Worm (Caenorhabditis elegans) whole organism, late embryonic: ENCODE measurements around the gene ZK686.3.
A peak's percentile ranks its signal among the peaks of the same experiment; 100 is the strongest.

ENCODE experiments used
- C08G9.2 ChIP-seq: sonication (generic microtip); optimal IDR thresholded peaks from 2 replicates; lab custom pipeline; 2016; ENCODE audit warnings: mild to moderate bottlenecking, missing genetic modification characterization, moderate library complexity, missing compliant biosample characterization
- C38D4.7 ChIP-seq: fragments of 200-800 bp; sonication (Bioruptor generic); optimal IDR thresholded peaks from 2 replicates; lab custom pipeline; 2018; ENCODE audit warnings: mild to moderate bottlenecking, missing genetic modification characterization, moderate library complexity, missing compliant biosample characterization
- F13H6.1 ChIP-seq: sonication (generic microtip); optimal IDR thresholded peaks from 2 replicates; lab custom pipeline; 2016; ENCODE audit warnings: missing genetic modification characterization, missing compliant biosample characterization
- K09A11.1 ChIP-seq: sonication (generic microtip); optimal IDR thresholded peaks from 2 replicates; lab custom pipeline; 2017; ENCODE audit warnings: antibody characterized with exemption, mild to moderate bottlenecking, missing genetic modification characterization, missing compliant biosample characterization; ENCODE audit not compliant: insufficient read depth
- T23F11.4 ChIP-seq: fragments of 200-800 bp; sonication (Bioruptor generic); optimal IDR thresholded peaks from 2 replicates; lab custom pipeline; 2018; ENCODE audit warnings: mild to moderate bottlenecking, missing genetic modification characterization, missing compliant biosample characterization
- ahr-1 ChIP-seq: sonication (generic microtip); optimal IDR thresholded peaks from 2 replicates; lab custom pipeline; 2016; ENCODE audit warnings: missing genetic modification characterization, missing compliant biosample characterization
- ceh-14 ChIP-seq: sonication (generic microtip); optimal IDR thresholded peaks from 2 replicates; lab custom pipeline; 2016; ENCODE audit warnings: missing genotype, missing genetic modification characterization, missing compliant biosample characterization
- ceh-19 ChIP-seq: fragments of 200-800 bp; sonication (Bioruptor generic); optimal IDR thresholded peaks from 2 replicates; lab custom pipeline; 2018; ENCODE audit warnings: mild to moderate bottlenecking, missing genetic modification characterization, missing compliant biosample characterization
- ceh-22 ChIP-seq: sonication (generic microtip); optimal IDR thresholded peaks from 2 replicates; lab custom pipeline; 2017; ENCODE audit warnings: missing biosample characterization, missing genetic modification characterization
- ceh-24 ChIP-seq: sonication (generic microtip); optimal IDR thresholded peaks from 2 replicates; lab custom pipeline; 2016; ENCODE audit warnings: mild to moderate bottlenecking, missing genetic modification characterization, missing compliant biosample characterization
- ceh-30 ChIP-seq: fragments of 150-350 bp; optimal IDR thresholded peaks from 2 replicates; lab custom pipeline; 2014; ENCODE audit warnings: missing biosample characterization, missing genetic modification characterization
- ceh-31 ChIP-seq: sonication (generic microtip); optimal IDR thresholded peaks from 2 replicates; lab custom pipeline; 2016; ENCODE audit warnings: missing genetic modification characterization, missing compliant biosample characterization
- ceh-34 ChIP-seq: sonication (generic microtip); optimal IDR thresholded peaks from 2 replicates; lab custom pipeline; 2016; ENCODE audit warnings: mild to moderate bottlenecking, missing genetic modification characterization, missing compliant biosample characterization
- ceh-45 ChIP-seq: fragments of 200-800 bp; sonication (Bioruptor generic); IDR thresholded peaks from 2 replicates; pipeline ENCODE4 v1.3.6; 2022; ENCODE audit warnings: missing genetic modification reagents, missing genetic modification characterization, missing compliant biosample characterization
- ceh-48 ChIP-seq: sonication (generic microtip); optimal IDR thresholded peaks from 2 replicates; lab custom pipeline; 2016; ENCODE audit warnings: missing genetic modification characterization, inconsistent platforms, missing compliant biosample characterization
- ceh-6 ChIP-seq: fragments of 200-800 bp; sonication (Bioruptor generic); optimal IDR thresholded peaks from 2 replicates; lab custom pipeline; 2018; ENCODE audit warnings: mild to moderate bottlenecking, missing genetic modification characterization, missing compliant biosample characterization
- ceh-9 ChIP-seq: sonication (generic microtip); optimal IDR thresholded peaks from 2 replicates; lab custom pipeline; 2016; ENCODE audit warnings: mild to moderate bottlenecking, missing genetic modification characterization, inconsistent platforms, missing compliant biosample characterization
- che-1 ChIP-seq: sonication (generic microtip); optimal IDR thresholded peaks from 2 replicates; lab custom pipeline; 2016; ENCODE audit warnings: mild to moderate bottlenecking, missing genetic modification characterization, missing compliant biosample characterization
- dmd-4 ChIP-seq: sonication (generic microtip); optimal IDR thresholded peaks from 2 replicates; lab custom pipeline; 2016; ENCODE audit warnings: borderline replicate concordance, missing genetic modification characterization, missing compliant biosample characterization
- elt-2 ChIP-seq: sonication (generic microtip); optimal IDR thresholded peaks from 2 replicates; lab custom pipeline; 2016; ENCODE audit warnings: missing genetic modification reagents, missing genetic modification characterization, missing compliant biosample characterization
- ets-4 ChIP-seq: sonication (generic microtip); optimal IDR thresholded peaks from 2 replicates; lab custom pipeline; 2016; ENCODE audit warnings: missing genetic modification characterization, missing compliant biosample characterization
- eyg-1 ChIP-seq: sonication (generic microtip); optimal IDR thresholded peaks from 2 replicates; lab custom pipeline; 2016; ENCODE audit warnings: missing genotype, missing genetic modification characterization, missing compliant biosample characterization
- fax-1 ChIP-seq: sonication (generic microtip); optimal IDR thresholded peaks from 2 replicates; lab custom pipeline; 2016; ENCODE audit warnings: missing genotype, missing genetic modification characterization, missing compliant biosample characterization
- fkh-10 ChIP-seq: fragments of 150-350 bp; optimal IDR thresholded peaks from 2 replicates; lab custom pipeline; 2014; ENCODE audit warnings: missing biosample characterization, missing genetic modification reagents, missing genetic modification characterization
- fkh-6 ChIP-seq: sonication (generic microtip); optimal IDR thresholded peaks from 2 replicates; lab custom pipeline; 2016; ENCODE audit warnings: missing genetic modification characterization, missing compliant biosample characterization
- gmeb-2 ChIP-seq: sonication (generic microtip); optimal IDR thresholded peaks from 2 replicates; lab custom pipeline; 2016; ENCODE audit warnings: missing genetic modification characterization, inconsistent platforms, missing compliant biosample characterization
- hlh-13 ChIP-seq: fragments of 200-800 bp; sonication (Bioruptor generic); optimal IDR thresholded peaks from 2 replicates; lab custom pipeline; 2018; ENCODE audit warnings: mild to moderate bottlenecking, missing genetic modification characterization, missing compliant biosample characterization
- hlh-15 ChIP-seq: sonication (generic microtip); optimal IDR thresholded peaks from 2 replicates; lab custom pipeline; 2016; ENCODE audit warnings: missing genetic modification characterization, missing compliant biosample characterization
- hlh-8 ChIP-seq: sonication (generic microtip); optimal IDR thresholded peaks from 2 replicates; lab custom pipeline; 2016; ENCODE audit warnings: missing genotype, missing genetic modification characterization, missing compliant biosample characterization
- lin-11 ChIP-seq: fragments of 200-800 bp; sonication (Bioruptor generic); optimal IDR thresholded peaks from 2 replicates; lab custom pipeline; 2018; ENCODE audit warnings: mild to moderate bottlenecking, missing genetic modification characterization, missing compliant biosample characterization
- mec-3 ChIP-seq: sonication (generic microtip); optimal IDR thresholded peaks from 2 replicates; lab custom pipeline; 2016; ENCODE audit warnings: borderline replicate concordance, missing genetic modification characterization, missing compliant biosample characterization
- nfya-1 ChIP-seq: sonication (generic microtip); optimal IDR thresholded peaks from 2 replicates; lab custom pipeline; 2017; ENCODE audit warnings: missing genetic modification characterization, mild to moderate bottlenecking, missing compliant biosample characterization, antibody characterized with exemption, moderate library complexity
- nhr-232 ChIP-seq: sonication (generic microtip); optimal IDR thresholded peaks from 2 replicates; lab custom pipeline; 2016; ENCODE audit warnings: missing genetic modification characterization, missing compliant biosample characterization
- npax-4 ChIP-seq: sonication (generic microtip); optimal IDR thresholded peaks from 2 replicates; lab custom pipeline; 2016; ENCODE audit warnings: missing genetic modification characterization, missing compliant biosample characterization
- odd-2 ChIP-seq: sonication (generic microtip); optimal IDR thresholded peaks from 2 replicates; lab custom pipeline; 2017; ENCODE audit warnings: antibody characterized with exemption, mild to moderate bottlenecking, missing genetic modification characterization, missing compliant biosample characterization
- pag-3 ChIP-seq: sonication (generic microtip); optimal IDR thresholded peaks from 2 replicates; lab custom pipeline; 2016; ENCODE audit warnings: missing compliant biosample characterization, missing genetic modification characterization, borderline replicate concordance
- pax-1 ChIP-seq: fragments of 150-350 bp; optimal IDR thresholded peaks from 2 replicates; lab custom pipeline; 2014; ENCODE audit warnings: missing biosample characterization, missing genetic modification characterization
- pha-4 ChIP-seq: fragments of 150-350 bp; optimal IDR thresholded peaks from 2 replicates; lab custom pipeline; 2018; ENCODE audit warnings: missing biosample characterization, missing genetic modification reagents, missing genetic modification characterization
- pros-1 ChIP-seq: fragments of 150-350 bp; optimal IDR thresholded peaks from 2 replicates; lab custom pipeline; 2014; ENCODE audit warnings: missing biosample characterization, missing genetic modification reagents, missing genetic modification characterization
- ref-2 ChIP-seq: sonication (generic microtip); optimal IDR thresholded peaks from 2 replicates; lab custom pipeline; 2016; ENCODE audit warnings: missing genetic modification characterization, missing compliant biosample characterization
- rnt-1 ChIP-seq: sonication (generic microtip); optimal IDR thresholded peaks from 2 replicates; lab custom pipeline; 2016; ENCODE audit warnings: missing genetic modification characterization, missing compliant biosample characterization
- sdc-2 ChIP-seq: sonication (generic microtip); optimal IDR thresholded peaks from 2 replicates; lab custom pipeline; 2016; ENCODE audit warnings: missing genotype, missing genetic modification characterization, missing compliant biosample characterization
- syd-9 ChIP-seq: sonication (generic microtip); optimal IDR thresholded peaks from 2 replicates; lab custom pipeline; 2016; ENCODE audit warnings: mild to moderate bottlenecking, missing genetic modification characterization, moderate library complexity, missing compliant biosample characterization
- tbx-2 ChIP-seq: sonication (generic microtip); optimal IDR thresholded peaks from 2 replicates; lab custom pipeline; 2016; ENCODE audit warnings: missing genetic modification characterization, missing compliant biosample characterization
- tbx-7 ChIP-seq: sonication (generic microtip); optimal IDR thresholded peaks from 2 replicates; lab custom pipeline; 2016; ENCODE audit warnings: missing genotype, missing genetic modification characterization, missing compliant biosample characterization
- unc-3 ChIP-seq, 2 experiments: fragments of 200-800 bp in 1 of 2; sonication (Bioruptor generic) in 1 of 2; sonication (generic microtip) in 1 of 2; conservative IDR thresholded peaks in 1 of 2; optimal IDR thresholded peaks in 1 of 2; 2 replicates each; pipeline versions ENCODE4 v1.3.6 to Lab custom; 2016 to 2022; ENCODE audit warnings: missing compliant biosample characterization in 2 of 2, missing genetic modification characterization in 2 of 2, missing genetic modification reagents in 1 of 2
- unc-42 ChIP-seq: sonication (generic microtip); optimal IDR thresholded peaks from 2 replicates; lab custom pipeline; 2016; ENCODE audit warnings: missing genotype, missing genetic modification characterization, missing compliant biosample characterization
- unc-55 ChIP-seq: sonication (generic microtip); optimal IDR thresholded peaks from 2 replicates; lab custom pipeline; 2017; ENCODE audit warnings: missing biosample characterization, missing genetic modification reagents, missing genetic modification characterization
- unc-86 ChIP-seq: sonication (generic microtip); optimal IDR thresholded peaks from 2 replicates; lab custom pipeline; 2016; ENCODE audit warnings: missing genetic modification characterization, missing compliant biosample characterization

Gene ZK686.3

DNA sequence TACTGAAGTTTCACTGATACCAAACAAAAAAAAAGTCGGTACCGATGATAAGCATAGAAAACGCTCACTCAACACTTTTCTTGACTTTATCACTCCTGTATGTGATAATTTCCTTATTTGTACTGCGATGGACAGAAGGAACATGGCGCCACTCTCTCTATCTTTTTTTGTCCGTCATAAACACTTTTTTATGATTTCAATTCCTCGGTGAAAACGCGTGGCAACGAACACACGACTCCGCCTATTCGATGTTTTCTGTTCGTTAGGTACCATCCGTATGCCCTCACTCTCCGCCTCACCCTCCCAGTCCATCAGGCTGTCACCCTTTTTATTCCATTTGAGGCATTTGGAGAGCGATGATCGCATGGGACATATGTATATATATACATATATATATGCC is 38.5 kb downstream of the ZK686.3 start:
- TF ChIP-seq ceh-34 (tag; lab: Kevin White, UChicago), result no peak
- TF ChIP-seq odd-2 (tag; lab: Kevin White, UChicago), result no peak
- no peak for TF ChIP-seq ceh-19 (GFP tag; lab: Kevin White, UChicago)
- TF ChIP-seq dmd-4, result no peak
- no peak for TF ChIP-seq ceh-45 (GFP tag; lab: Robert Waterston, UW)
- no peak for TF ChIP-seq ceh-22 (tag; lab: Kevin White, UChicago)
- TF ChIP-seq unc-55, result no peak
- TF ChIP-seq C38D4.7 (GFP tag; lab: Kevin White, UChicago), result no peak
- TF ChIP-seq ahr-1 (tag; lab: Kevin White, UChicago), result no peak
- no peak for TF ChIP-seq ceh-31 (tag; lab: Kevin White, UChicago)
- TF ChIP-seq unc-86, result no peak
- TF ChIP-seq hlh-13 (GFP tag; lab: Kevin White, UChicago), result no peak
- no peak for TF ChIP-seq C08G9.2 (tag; lab: Kevin White, UChicago)
- TF ChIP-seq nfya-1 (tag; lab: Kevin White, UChicago), result no peak
- no peak for TF ChIP-seq ceh-14 (tag; lab: Kevin White, UChicago)
- no peak for TF ChIP-seq pag-3 (tag; lab: Kevin White, UChicago)
- no peak for TF ChIP-seq eyg-1 (tag; lab: Kevin White, UChicago)

DNA sequence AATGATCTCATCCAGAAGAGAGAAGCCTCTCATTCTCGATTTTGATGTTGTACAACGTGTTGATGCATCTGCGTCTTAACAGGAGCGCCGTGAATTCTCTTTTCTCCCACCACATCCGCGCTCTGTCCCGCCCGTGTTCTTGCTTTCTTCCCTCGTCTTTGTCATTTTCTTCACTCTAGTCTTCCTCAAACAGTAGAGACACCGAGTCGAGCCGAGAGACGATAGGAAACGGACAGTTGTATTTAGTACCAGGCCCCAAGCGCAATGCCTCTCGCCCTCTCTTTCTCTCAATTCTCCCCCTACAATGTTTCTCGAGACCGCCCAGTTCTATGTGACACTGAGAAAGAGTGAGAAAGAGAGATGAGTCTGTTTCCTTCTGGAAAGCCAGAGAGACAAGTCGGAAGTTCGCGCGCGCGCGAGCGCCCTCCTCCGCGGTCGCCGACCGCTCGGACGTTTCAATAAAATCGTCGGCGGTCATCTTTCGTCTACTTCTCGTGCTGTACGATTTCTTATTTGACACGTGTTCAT is 39.3 kb downstream of the ZK686.3 start, which contains the start of gene ZK112.4:
Gene ZK112.4 (minus strand): TSS at position 478 of the 528 bp plus-strand sequence.
- no peak for TF ChIP-seq fkh-6 (tag; lab: Kevin White, UChicago)
- TF ChIP-seq nhr-232 (tag; lab: Kevin White, UChicago), result no peak
- peak; percentile 6 for TF ChIP-seq tbx-7
- no peak for TF ChIP-seq pha-4 (tag; lab: Kevin White, UChicago)
- TF ChIP-seq npax-4 (tag; lab: Kevin White, UChicago), result no peak
- no peak for TF ChIP-seq ceh-6 (GFP tag; lab: Kevin White, UChicago)
- TF ChIP-seq pax-1 (tag; lab: Kevin White, UChicago), result no peak
- peak; percentile 83 for TF ChIP-seq rnt-1 (tag; lab: Kevin White, UChicago)
- peak; percentile 28 for TF ChIP-seq ceh-30 (tag; lab: Kevin White, UChicago)
- TF ChIP-seq dmd-4, result no peak
- peak; percentile 29 for TF ChIP-seq elt-2 (tag; lab: Kevin White, UChicago)
- peak; percentile 68 for TF ChIP-seq ets-4 (tag; lab: Kevin White, UChicago)
- peak; percentile 58 for TF ChIP-seq ceh-14 (tag; lab: Kevin White, UChicago)
- TF ChIP-seq ceh-9 (tag; lab: Kevin White, UChicago), result no peak
- TF ChIP-seq ahr-1 (tag; lab: Kevin White, UChicago), result no peak
- peak; percentile 36 for TF ChIP-seq T23F11.4 (GFP tag; lab: Kevin White, UChicago)
- no peak for TF ChIP-seq fkh-10
- no peak for TF ChIP-seq ceh-24 (tag; lab: Kevin White, UChicago)
- peak; percentile 31 for TF ChIP-seq unc-42 (tag; lab: Kevin White, UChicago)
- peak; percentile 73 for TF ChIP-seq tbx-2
- peak; percentile 88 for TF ChIP-seq ceh-34 (tag; lab: Kevin White, UChicago)
- TF ChIP-seq lin-11 (tag; lab: Kevin White, UChicago), result no peak
- TF ChIP-seq eyg-1 (tag; lab: Kevin White, UChicago), result no peak
- TF ChIP-seq ceh-45 (GFP tag; lab: Robert Waterston, UW), result no peak
- TF ChIP-seq ceh-48 (tag; lab: Kevin White, UChicago), result no peak
- TF ChIP-seq ceh-22 (tag; lab: Kevin White, UChicago), result no peak
- no peak for TF ChIP-seq gmeb-2
- TF ChIP-seq C08G9.2 (tag; lab: Kevin White, UChicago), result peak; percentile 53
- peak; percentile 78 for TF ChIP-seq ceh-31 (tag; lab: Kevin White, UChicago)
- peak; percentile 53 for TF ChIP-seq syd-9 (tag; lab: Kevin White, UChicago)
- TF ChIP-seq sdc-2 (tag; lab: Kevin White, UChicago), result no peak
- TF ChIP-seq mec-3 (tag; lab: Kevin White, UChicago), result no peak
- TF ChIP-seq K09A11.1, result no peak
- TF ChIP-seq che-1 (tag; lab: Kevin White, UChicago), result no peak
- TF ChIP-seq unc-3 (GFP tag; conservative IDR thresholded peaks at IDR 0.05; lab: Robert Waterston, UW), result no peak
- TF ChIP-seq unc-3 (tag; optimal IDR thresholded peaks at IDR 0.05; lab: Kevin White, UChicago), result no peak
- peak; percentile 63 for TF ChIP-seq ref-2
- TF ChIP-seq nfya-1 (tag; lab: Kevin White, UChicago), result peak; percentile 54
- no peak for TF ChIP-seq pros-1 (tag; lab: Kevin White, UChicago)
- peak; percentile 77 for TF ChIP-seq F13H6.1 (tag; lab: Kevin White, UChicago)
- TF ChIP-seq hlh-15 (tag; lab: Kevin White, UChicago), result no peak
- peak; percentile 19 for TF ChIP-seq hlh-8 (tag; lab: Kevin White, UChicago)
- no peak for TF ChIP-seq fax-1
